Fruit fly (Drosophila melanogaster): ENCODE results near the gene LysP.

Gene LysP

DNA sequence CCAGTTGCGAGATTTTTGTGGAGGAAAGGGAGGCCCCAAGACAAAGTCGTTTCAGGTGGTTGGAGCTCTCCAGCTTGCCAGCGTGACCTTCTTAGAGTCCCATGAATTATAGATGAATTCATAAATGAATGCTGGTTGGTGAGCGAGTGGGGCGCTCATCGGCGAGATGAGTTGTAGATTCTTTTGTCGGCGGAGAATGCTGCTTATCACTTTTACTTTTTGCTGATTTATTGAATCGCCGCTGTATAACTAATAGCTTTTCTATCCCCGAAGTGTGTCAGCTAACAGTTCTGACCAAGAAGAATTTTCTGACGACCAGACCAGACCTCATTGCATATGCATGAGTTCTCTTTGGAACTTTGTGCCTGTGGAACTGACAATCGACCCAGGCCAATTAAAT lies 6.4 kb downstream of the LysP start:
- TF ChIP-seq abd-A (tag; optimal IDR thresholded peaks at IDR 0.05) (peak; percentile 3), caup (GFP tag; optimal IDR thresholded peaks at IDR 0.05; ENCODE audit: severe bottlenecking) (no peak), ind (GFP tag; optimal IDR thresholded peaks at IDR 0.05) (no peak), Blimp-1 (GFP tag; optimal IDR thresholded peaks at IDR 0.05) (peak; percentile 93), CG9797 (GFP tag; optimal IDR thresholded peaks at IDR 0.05) (no peak), vvl (GFP tag; IDR thresholded peaks at IDR 0.05) (peak; percentile 67; the same call in 1 of the 2 replicates), Mes4 (GFP tag; optimal IDR thresholded peaks at IDR 0.05) (no peak), CG3726 (GFP tag; IDR thresholded peaks at IDR 0.05) (no peak), wek (GFP tag; optimal IDR thresholded peaks at IDR 0.05) (no peak)

DNA sequence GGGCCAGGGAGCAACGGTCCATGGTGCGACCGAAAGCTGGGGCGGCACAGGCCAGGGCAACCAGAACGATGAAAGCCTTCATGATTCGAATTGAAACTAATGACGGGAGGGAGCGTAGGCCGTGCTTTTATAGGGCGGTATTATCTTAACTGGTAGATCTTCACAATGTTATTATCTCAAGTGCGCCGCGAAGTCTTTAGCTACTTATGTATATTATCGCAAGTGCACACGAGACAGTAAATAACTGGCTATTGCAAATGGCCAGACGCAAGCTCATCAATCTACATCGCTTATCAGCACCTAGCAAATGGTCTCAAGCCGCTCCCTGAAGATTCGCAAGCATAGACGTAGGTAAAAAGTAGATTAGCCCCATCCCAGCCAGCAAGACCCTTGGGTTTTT lies 7.4 kb downstream of the LysP start, which contains the start of gene LysD:
TSS of gene LysD (minus strand) at position 101 of the 400 bp plus-strand sequence.
- TF ChIP-seq exex (tag; optimal IDR thresholded peaks at IDR 0.05): peak; percentile 1
- TF ChIP-seq z (GFP tag; IDR thresholded peaks at IDR 0.05): no peak

- TF ChIP-seq Deaf1 (tag; optimal IDR thresholded peaks at IDR 0.05): peak; percentile 98
- no peak for TF ChIP-seq CG1647 (GFP tag; optimal IDR thresholded peaks at IDR 0.05)
- TF ChIP-seq CG7372 (GFP tag; IDR thresholded peaks at IDR 0.05): no peak
- TF ChIP-seq CG1792 (GFP tag; optimal IDR thresholded peaks at IDR 0.05): no peak
- TF ChIP-seq psq (GFP tag; optimal IDR thresholded peaks at IDR 0.05): no peak
- TF ChIP-seq nerfin-1 (tag; optimal IDR thresholded peaks at IDR 0.05): no peak
- TF ChIP-seq E2f2 (GFP tag; IDR thresholded peaks at IDR 0.05): no peak
- no peak for TF ChIP-seq nerfin-2 (GFP tag; IDR thresholded peaks at IDR 0.05; ENCODE audit: partially characterized antibody)
- TF ChIP-seq CG1832 (GFP tag; optimal IDR thresholded peaks at IDR 0.05): no peak
- no peak for TF ChIP-seq C15 (GFP tag; IDR thresholded peaks at IDR 0.05)
- TF ChIP-seq CG16815 (GFP tag; optimal IDR thresholded peaks at IDR 0.05): no peak
- no peak for TF ChIP-seq Myb (GFP tag; optimal IDR thresholded peaks at IDR 0.05)
- TF ChIP-seq CG2116 (GFP tag; optimal IDR thresholded peaks at IDR 0.05): no peak
- TF ChIP-seq CG4820 (GFP tag; optimal IDR thresholded peaks at IDR 0.05): no peak
- TF ChIP-seq pros (GFP tag; optimal IDR thresholded peaks at IDR 0.05): peak; percentile 28
- TF ChIP-seq pum (GFP tag; optimal IDR thresholded peaks at IDR 0.05): no peak
- no peak for TF ChIP-seq chif (GFP tag; optimal IDR thresholded peaks at IDR 0.05)
- no peak for TF ChIP-seq cato (GFP tag; optimal IDR thresholded peaks at IDR 0.05; ENCODE audit: borderline replicate concordance)
- no peak for TF ChIP-seq HLH3B (GFP tag; IDR thresholded peaks at IDR 0.05)
- TF ChIP-seq CG11456 (GFP tag; IDR thresholded peaks at IDR 0.05): no peak
- no peak for TF ChIP-seq Drgx (GFP tag; IDR thresholded peaks at IDR 0.05)
- TF ChIP-seq Side (GFP tag; optimal IDR thresholded peaks at IDR 0.05): no peak
- no peak for TF ChIP-seq fu2 (GFP tag; optimal IDR thresholded peaks at IDR 0.05)
- TF ChIP-seq sim (GFP tag; IDR thresholded peaks at IDR 0.05): no peak
- TF ChIP-seq CG31441 (GFP tag; IDR thresholded peaks at IDR 0.05): no peak
- TF ChIP-seq al (GFP tag; IDR thresholded peaks at IDR 0.05): no peak
- no peak for TF ChIP-seq YL-1 (GFP tag; optimal IDR thresholded peaks at IDR 0.05)
- no peak for TF ChIP-seq br (optimal IDR thresholded peaks at IDR 0.05)
- TF ChIP-seq Mrtf (GFP tag; IDR thresholded peaks at IDR 0.05): no peak
- TF ChIP-seq Dfd (GFP tag; optimal IDR thresholded peaks at IDR 0.05): no peak
- no peak for TF ChIP-seq pan (optimal IDR thresholded peaks at IDR 0.05)
- TF ChIP-seq pan (GFP tag; optimal IDR thresholded peaks at IDR 0.05 in 1 of 2, IDR thresholded peaks at IDR 0.05 in 1 of 2): no peak
- TF ChIP-seq Opbp (GFP tag; IDR thresholded peaks at IDR 0.05; ENCODE audit: partially characterized antibody): 0 out of 3 replicates have a peak, but pooled peaks have one; percentile 48
- peak; percentile 84 for TF ChIP-seq Jarid2 (GFP tag; optimal IDR thresholded peaks at IDR 0.05)
- TF ChIP-seq sob (GFP tag; IDR thresholded peaks at IDR 0.05): no peak
- TF ChIP-seq CG8478 (optimal IDR thresholded peaks at IDR 0.05): peak; percentile 13
- no peak for TF ChIP-seq ftz-f1 (GFP tag; optimal IDR thresholded peaks at IDR 0.05)
- 0 out of 3 replicates have a peak, but pooled peaks have one; percentile 30 for TF ChIP-seq zen2 (GFP tag; IDR thresholded peaks at IDR 0.05; ENCODE audit: partially characterized antibody)
- TF ChIP-seq CG17359 (tag; optimal IDR thresholded peaks at IDR 0.05): no peak
Measured at dm6 chr3L:1208206-1208605, 10.3 kb downstream of the LysP start.
